Fruit fly (Drosophila melanogaster) whole organism, embryonic: Measurements from ENCODE around the gene CG14017.

Source experiments
- Abd-B ChIP-seq: fragments of 200-800 bp; sonication (Bioruptor generic); optimal IDR thresholded peaks from 2 replicates; lab custom pipeline; 2018; ENCODE audit warnings: missing biosample characterization, mild to moderate bottlenecking, missing genetic modification characterization, moderate library complexity
- Atf6 ChIP-seq: fragments of 200-800 bp; sonication (Bioruptor generic); IDR thresholded peaks from 2 replicates; pipeline ENCODE4 v1.3.6; 2022; ENCODE audit warnings: missing biosample characterization, missing genetic modification characterization
- BEAF-32 ChIP-seq: fragments of 200-800 bp; sonication (Bioruptor generic); optimal IDR thresholded peaks from 3 replicates; lab custom pipeline; 2017; ENCODE audit warnings: missing biosample characterization, missing genetic modification characterization, mild to moderate bottlenecking, moderate library complexity, missing genetic modification reagents
- Bgb ChIP-seq: fragments of 200-800 bp; sonication (Bioruptor generic); IDR thresholded peaks from 2 replicates; pipeline ENCODE4 v1.3.6; 2022; ENCODE audit warnings: missing biosample characterization, missing genetic modification characterization; ENCODE audit not compliant: partially characterized antibody
- C15 ChIP-seq: fragments of 200-800 bp; sonication (Bioruptor generic); IDR thresholded peaks from 3 replicates; pipeline ENCODE4 v1.3.6; 2022; ENCODE audit warnings: missing biosample characterization, missing genetic modification characterization
- CG10267 ChIP-seq: fragments of 200-800 bp; sonication (Bioruptor generic); optimal IDR thresholded peaks from 2 replicates; lab custom pipeline; 2018; ENCODE audit warnings: missing biosample characterization, mild to moderate bottlenecking, missing genetic modification characterization, moderate library complexity
- CG10543 ChIP-seq: fragments of 200-800 bp; sonication (Bioruptor generic); optimal IDR thresholded peaks from 3 replicates; lab custom pipeline; 2017; ENCODE audit warnings: missing biosample characterization, mild to moderate bottlenecking, missing genetic modification characterization, moderate library complexity
- CG11723 ChIP-seq: fragments of 200-800 bp; sonication (Bioruptor generic); optimal IDR thresholded peaks from 2 replicates; lab custom pipeline; 2017; ENCODE audit warnings: missing biosample characterization, mild to moderate bottlenecking, missing genetic modification characterization
- CG12104 ChIP-seq: fragments of 200-800 bp; sonication (Bioruptor generic); optimal IDR thresholded peaks from 3 replicates; lab custom pipeline; 2016; ENCODE audit warnings: missing biosample characterization, missing genetic modification characterization
- CG14965 ChIP-seq: fragments of 200-800 bp; sonication (Bioruptor generic); optimal IDR thresholded peaks from 2 replicates; lab custom pipeline; 2016; ENCODE audit warnings: missing biosample characterization, missing genetic modification characterization, borderline replicate concordance
- CG15514 ChIP-seq: fragments of 200-800 bp; sonication (Bioruptor generic); optimal IDR thresholded peaks from 3 replicates; lab custom pipeline; 2017; ENCODE audit warnings: missing biosample characterization, missing genetic modification characterization, mild to moderate bottlenecking, moderate library complexity, missing genetic modification reagents
- CG1647 ChIP-seq: fragments of 200-800 bp; sonication (Bioruptor generic); optimal IDR thresholded peaks from 3 replicates; lab custom pipeline; 2016; ENCODE audit warnings: missing biosample characterization, missing genetic modification characterization
- CG1832 ChIP-seq: fragments of 200-800 bp; sonication (Bioruptor generic); optimal IDR thresholded peaks from 2 replicates; lab custom pipeline; 2017; ENCODE audit warnings: missing biosample characterization, mild to moderate bottlenecking, missing genetic modification characterization, inconsistent platforms
- CG4424 ChIP-seq: fragments of 200-800 bp; sonication (Bioruptor generic); optimal IDR thresholded peaks from 3 replicates; lab custom pipeline; 2016; ENCODE audit warnings: missing biosample characterization, missing genetic modification characterization
- CG4707 ChIP-seq: fragments of 200-800 bp; sonication (Bioruptor generic); optimal IDR thresholded peaks from 2 replicates; lab custom pipeline; 2018; ENCODE audit warnings: missing biosample characterization, mild to moderate bottlenecking, missing genetic modification characterization, moderate library complexity
- CG5245 ChIP-seq: fragments of 200-800 bp; sonication (Bioruptor generic); optimal IDR thresholded peaks from 3 replicates; lab custom pipeline; 2016; ENCODE audit warnings: missing biosample characterization, missing genetic modification characterization
- CG5953 ChIP-seq: fragments of 200-800 bp; sonication (Bioruptor generic); IDR thresholded peaks from 2 replicates; pipeline ENCODE4 v1.3.6; 2022; ENCODE audit warnings: missing biosample characterization, missing genetic modification characterization
- CG7786 ChIP-seq: fragments of 200-800 bp; sonication (Bioruptor generic); optimal IDR thresholded peaks from 2 replicates; lab custom pipeline; 2016; ENCODE audit warnings: missing biosample characterization, missing genetic modification characterization
- CrebB ChIP-seq: fragments of 200-800 bp; sonication (Bioruptor generic); optimal IDR thresholded peaks from 3 replicates; lab custom pipeline; 2018; ENCODE audit warnings: missing biosample characterization, mild to moderate bottlenecking, missing genetic modification characterization
- Dek ChIP-seq: fragments of 200-800 bp; sonication (Bioruptor generic); optimal IDR thresholded peaks from 3 replicates; lab custom pipeline; 2019; ENCODE audit warnings: missing biosample characterization, mild to moderate bottlenecking, missing genetic modification characterization, moderate library complexity
- Eip74EF ChIP-seq, 2 experiments: fragments of 200-800 bp in 1 of 2; fragments of >200 bp in 1 of 2; sonication (Bioruptor generic) in 1 of 2; optimal IDR thresholded peaks; 2 replicates each; lab custom pipeline; 2017 to 2019; ENCODE audit warnings: missing biosample characterization in 2 of 2, missing genetic modification characterization in 2 of 2, mild to moderate bottlenecking in 1 of 2, moderate library complexity in 1 of 2
- Hand ChIP-seq: fragments of 200-800 bp; sonication (Bioruptor generic); optimal IDR thresholded peaks from 2 replicates; lab custom pipeline; 2017; ENCODE audit warnings: mild to moderate bottlenecking, missing biosample characterization, missing genetic modification reagents, missing genetic modification characterization
- Lhr ChIP-seq: fragments of 200-800 bp; sonication (Bioruptor generic); optimal IDR thresholded peaks from 3 replicates; lab custom pipeline; 2017; ENCODE audit warnings: mild to moderate bottlenecking, missing biosample characterization, missing genetic modification reagents, missing genetic modification characterization
- MBD-R2 ChIP-seq: fragments of 200-800 bp; sonication (Bioruptor generic); IDR thresholded peaks from 2 replicates; pipeline ENCODE4 v1.3.6; 2022; ENCODE audit warnings: missing biosample characterization, missing genetic modification characterization
- Mad ChIP-seq: fragments of 200-800 bp; sonication (Bioruptor generic); optimal IDR thresholded peaks from 2 replicates; lab custom pipeline; 2016; ENCODE audit warnings: missing biosample characterization, missing genetic modification characterization
- Oaz ChIP-seq: fragments of 200-800 bp; sonication (Bioruptor generic); IDR thresholded peaks from 2 replicates; pipeline ENCODE4 v1.3.6; 2022; ENCODE audit warnings: missing biosample characterization, missing genetic modification characterization
- Oli ChIP-seq: fragments of 200-800 bp; sonication (Bioruptor generic); optimal IDR thresholded peaks from 2 replicates; lab custom pipeline; 2018; ENCODE audit warnings: missing biosample characterization, mild to moderate bottlenecking, missing genetic modification characterization, moderate library complexity
- Optix ChIP-seq: fragments of 200-800 bp; sonication (Bioruptor generic); IDR thresholded peaks from 3 replicates; pipeline ENCODE4 v1.3.6; 2022; ENCODE audit warnings: missing biosample characterization, missing genetic modification characterization
- Sry-δ ChIP-seq: fragments of 200-800 bp; sonication (Bioruptor generic); optimal IDR thresholded peaks from 2 replicates; lab custom pipeline; 2016; ENCODE audit warnings: missing biosample characterization, missing genetic modification characterization
- YL-1 ChIP-seq: fragments of 200-800 bp; sonication (Bioruptor generic); optimal IDR thresholded peaks from 3 replicates; lab custom pipeline; 2017; ENCODE audit warnings: missing biosample characterization, mild to moderate bottlenecking, missing genetic modification characterization
- ab ChIP-seq: fragments of 200-800 bp; sonication (Bioruptor generic); optimal IDR thresholded peaks from 2 replicates; lab custom pipeline; 2016; ENCODE audit warnings: missing biosample characterization, missing genetic modification characterization
- bigmax ChIP-seq: fragments of 200-800 bp; sonication (Bioruptor generic); optimal IDR thresholded peaks from 2 replicates; lab custom pipeline; 2018; ENCODE audit warnings: missing biosample characterization, mild to moderate bottlenecking, missing genetic modification characterization
- ci ChIP-seq: fragments of 200-800 bp; sonication (Bioruptor generic); IDR thresholded peaks from 3 replicates; pipeline ENCODE4 v1.3.6; 2022; ENCODE audit warnings: missing biosample characterization, missing genetic modification characterization
- cwo ChIP-seq: fragments of 200-800 bp; sonication (Bioruptor generic); optimal IDR thresholded peaks from 3 replicates; lab custom pipeline; 2017; ENCODE audit warnings: missing biosample characterization, missing genetic modification characterization, mild to moderate bottlenecking, moderate library complexity, missing genetic modification reagents
- fu2 ChIP-seq: fragments of 200-800 bp; sonication (Bioruptor generic); optimal IDR thresholded peaks from 2 replicates; lab custom pipeline; 2016; ENCODE audit warnings: missing biosample characterization, missing genetic modification characterization
- inv ChIP-seq: fragments of 200-800 bp; sonication (Bioruptor generic); IDR thresholded peaks from 2 replicates; pipeline ENCODE4 v1.3.6; 2022; ENCODE audit warnings: missing biosample characterization, missing genetic modification characterization; ENCODE audit not compliant: partially characterized antibody
- kah ChIP-seq: fragments of 200-800 bp; sonication (Bioruptor generic); optimal IDR thresholded peaks from 2 replicates; lab custom pipeline; 2018; ENCODE audit warnings: missing biosample characterization, mild to moderate bottlenecking, missing genetic modification characterization
- nerfin-2 ChIP-seq: fragments of 200-800 bp; sonication (Bioruptor generic); IDR thresholded peaks from 2 replicates; pipeline ENCODE4 v1.3.6; 2022; ENCODE audit warnings: missing biosample characterization, missing genetic modification characterization; ENCODE audit not compliant: partially characterized antibody
- nmo ChIP-seq: fragments of 200-800 bp; sonication (Bioruptor generic); optimal IDR thresholded peaks from 2 replicates; lab custom pipeline; 2018; ENCODE audit warnings: missing biosample characterization, mild to moderate bottlenecking, missing genetic modification characterization, moderate library complexity
- onecut ChIP-seq: fragments of 200-800 bp; sonication (Bioruptor generic); IDR thresholded peaks from 2 replicates; pipeline ENCODE4 v1.3.6; 2022; ENCODE audit warnings: missing biosample characterization, missing genetic modification characterization
- org-1 ChIP-seq: fragments of 200-800 bp; sonication (Bioruptor generic); optimal IDR thresholded peaks from 2 replicates; lab custom pipeline; 2017; ENCODE audit warnings: missing biosample characterization, missing genetic modification characterization
- peb ChIP-seq: fragments of 200-800 bp; sonication (Bioruptor generic); IDR thresholded peaks from 2 replicates; pipeline ENCODE4 v1.3.6; 2022; ENCODE audit warnings: missing biosample characterization, missing genetic modification characterization
- salm ChIP-seq: fragments of 200-800 bp; sonication (Bioruptor generic); optimal IDR thresholded peaks from 2 replicates; lab custom pipeline; 2018; ENCODE audit warnings: missing biosample characterization, mild to moderate bottlenecking, missing genetic modification characterization
- sens ChIP-seq: fragments of 200-800 bp; sonication (Bioruptor generic); peaks from one replicate; lab custom pipeline; 2016; ENCODE audit warnings: missing biosample characterization, missing genetic modification characterization
- sr ChIP-seq: fragments of 200-800 bp; sonication (Bioruptor generic); IDR thresholded peaks from 3 replicates; pipeline ENCODE4 v1.3.6; 2022; ENCODE audit warnings: missing biosample characterization, missing genetic modification characterization
- tio ChIP-seq: fragments of 200-800 bp; sonication (Bioruptor generic); optimal IDR thresholded peaks from 2 replicates; lab custom pipeline; 2017; ENCODE audit warnings: missing biosample characterization, missing genetic modification characterization, inconsistent platforms
- trh ChIP-seq: fragments of 200-800 bp; sonication (Bioruptor generic); optimal IDR thresholded peaks from 2 replicates; lab custom pipeline; 2016; ENCODE audit warnings: missing biosample characterization, missing genetic modification characterization
- twi ChIP-seq: fragments of 200-800 bp; optimal IDR thresholded peaks from 2 replicates; lab custom pipeline; 2019; ENCODE audit warnings: missing biosample characterization, mild to moderate bottlenecking, missing genetic modification characterization, moderate library complexity
- zen2 ChIP-seq: fragments of 200-800 bp; sonication (Bioruptor generic); IDR thresholded peaks from 3 replicates; pipeline ENCODE4 v1.3.6; 2022; ENCODE audit warnings: missing biosample characterization, missing genetic modification characterization; ENCODE audit not compliant: partially characterized antibody

Gene CG14017

DNA sequence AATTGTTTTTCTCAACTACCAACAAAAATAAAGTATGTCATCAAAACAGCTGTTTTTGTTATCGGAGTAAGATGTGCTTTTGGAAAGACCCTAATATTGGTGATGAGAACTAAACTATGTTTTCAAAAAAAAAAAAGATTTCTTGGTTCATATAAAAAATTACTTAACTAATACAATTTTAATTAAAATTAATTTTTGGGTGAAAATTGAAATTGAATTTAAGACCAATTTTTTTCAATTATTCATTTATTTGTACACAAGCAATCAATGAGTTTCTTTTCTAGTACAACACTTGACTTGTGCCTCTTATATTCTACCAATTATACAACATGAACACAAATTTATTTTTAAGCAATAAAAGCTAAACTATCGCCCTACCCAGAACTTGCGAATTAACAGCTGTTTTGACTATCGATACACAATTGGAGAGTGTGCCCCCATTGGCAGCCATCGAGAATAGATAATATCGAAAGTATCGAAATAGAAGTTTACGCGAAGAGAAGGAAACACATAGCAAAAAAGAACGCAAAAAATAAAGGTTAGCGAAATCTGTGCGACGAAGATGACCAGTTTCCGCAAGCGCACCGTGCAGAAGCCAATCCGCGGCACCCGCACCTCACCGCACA is 29.7 kb upstream of the CG14017 start, which contains the start of the genes Vps52 and Elp4 (continued):
- TF ChIP-seq bigmax (GFP tag; lab: Kevin White, UChicago) = no peak
- TF ChIP-seq trh (GFP tag; lab: Kevin White, UChicago) = peak; percentile 66
- peak; percentile 83 for TF ChIP-seq Dek (tag; lab: Kevin White, UChicago)
- TF ChIP-seq CG1647 (GFP tag; lab: Kevin White, UChicago) = peak; percentile 45
- peak; percentile 80 for TF ChIP-seq BEAF-32
- TF ChIP-seq Optix = no peak
- peak; percentile 29 for TF ChIP-seq Hand (GFP tag; lab: Kevin White, UChicago)
- no peak; the same call in 2 of the 3 replicates for TF ChIP-seq ci (GFP tag; lab: Robert Waterston, UW)
- TF ChIP-seq CG7786 = peak; percentile 30
- peak; percentile 36; the same call in 1 of the 2 replicates for TF ChIP-seq peb (GFP tag; lab: Robert Waterston, UW)
- TF ChIP-seq onecut (GFP tag; lab: Robert Waterston, UW) = 0 out of 2 replicates have a peak, but pooled peaks have one; percentile 41
- no peak for TF ChIP-seq tio (GFP tag; lab: Kevin White, UChicago)
- no peak for TF ChIP-seq salm (tag; lab: Kevin White, UChicago)
- TF ChIP-seq CG4707 (GFP tag; lab: Kevin White, UChicago) = no peak
- TF ChIP-seq CG5245 (GFP tag; lab: Kevin White, UChicago) = peak; percentile 48
- TF ChIP-seq Abd-B (GFP tag; lab: Kevin White, UChicago) = peak; percentile 80
- TF ChIP-seq CG11723 (GFP tag; lab: Kevin White, UChicago) = no peak
- TF ChIP-seq twi (tag; lab: Kevin White, UChicago) = peak; percentile 64
- peak; percentile 70 for TF ChIP-seq Oli (tag; lab: Kevin White, UChicago)
- TF ChIP-seq fu2 (GFP tag; lab: Kevin White, UChicago) = peak; percentile 59
- TF ChIP-seq cwo (GFP tag; lab: Kevin White, UChicago) = peak; percentile 40
- peak; percentile 63 for TF ChIP-seq CG10543 (GFP tag; lab: Kevin White, UChicago)
- peak; percentile 89 for TF ChIP-seq nmo (GFP tag; lab: Kevin White, UChicago)
- TF ChIP-seq Oaz (GFP tag; lab: Robert Waterston, UW) = no peak
- TF ChIP-seq YL-1 = peak; percentile 20
- TF ChIP-seq CG4424 (GFP tag; lab: Kevin White, UChicago) = peak; percentile 77
- peak; percentile 2 for TF ChIP-seq kah (GFP tag; lab: Kevin White, UChicago)
- peak; percentile 56 for TF ChIP-seq Lhr
- peak; percentile 76 for TF ChIP-seq Sry-δ (GFP tag; lab: Kevin White, UChicago)
- TF ChIP-seq CG5953 (GFP tag; lab: Robert Waterston, UW) = peak; percentile 40; the same call in 1 of the 2 replicates
- no peak for TF ChIP-seq Eip74EF (GFP tag; optimal IDR thresholded peaks at IDR 0.05; lab: Kevin White, UChicago)
- TF ChIP-seq CG1832 (GFP tag; lab: Kevin White, UChicago) = no peak
- peak; percentile 12 for TF ChIP-seq Mad (GFP tag; lab: Kevin White, UChicago)
- peak; percentile 75 for TF ChIP-seq Atf6
- peak; percentile 93 for TF ChIP-seq sens (GFP tag; lab: Kevin White, UChicago)
- no peak for TF ChIP-seq C15 (GFP tag; lab: Robert Waterston, UW)
- peak; percentile 75 for TF ChIP-seq CG10267 (tag; lab: Kevin White, UChicago)
- TF ChIP-seq sr (GFP tag; lab: Robert Waterston, UW) = no peak
- TF ChIP-seq CrebB = no peak
- peak; percentile 64 for TF ChIP-seq inv
- no peak for TF ChIP-seq CG14965 (GFP tag; lab: Kevin White, UChicago)
- TF ChIP-seq Bgb (GFP tag; lab: Robert Waterston, UW) = peak; percentile 71
- TF ChIP-seq zen2 = peak; percentile 64; the same call in 2 of the 3 replicates
- peak; percentile 67 for TF ChIP-seq nerfin-2 (GFP tag; lab: Robert Waterston, UW)
- TF ChIP-seq ab (GFP tag; lab: Kevin White, UChicago) = no peak
- TF ChIP-seq CG12104 (GFP tag; lab: Kevin White, UChicago) = peak; percentile 89
- TF ChIP-seq org-1 (GFP tag; lab: Kevin White, UChicago) = no peak
- TF ChIP-seq CG15514 (GFP tag; lab: Kevin White, UChicago) = peak; percentile 39
- TF ChIP-seq MBD-R2 (GFP tag; lab: Robert Waterston, UW) = peak; percentile 67
